Worm (Caenorhabditis elegans) whole organism, L4 larva: ENCODE results near the gene set-6.
A peak's percentile ranks its signal among the peaks of the same experiment; 100 is the strongest.

Experiments used
- D1046.2 ChIP-seq: fragments of 200-800 bp; sonication (Bioruptor generic); IDR thresholded peaks from 2 replicates; pipeline ENCODE4 v1.3.6; 2022; ENCODE audit warnings: missing genetic modification characterization, missing compliant biosample characterization
- F37D6.2 ChIP-seq: sonication (generic microtip); optimal IDR thresholded peaks from 2 replicates; lab custom pipeline; 2016; ENCODE audit warnings: mild to moderate bottlenecking, missing genetic modification characterization, missing compliant biosample characterization
- F44E2.7 ChIP-seq: fragments of 200-800 bp; sonication (Bioruptor generic); IDR thresholded peaks from 2 replicates; pipeline ENCODE4 v2.1.2; 2022; ENCODE audit warnings: missing genetic modification characterization, missing compliant biosample characterization
- R02D3.7 ChIP-seq: fragments of 150-350 bp; sonication (generic microtip); optimal IDR thresholded peaks from 3 replicates; lab custom pipeline; 2014; ENCODE audit warnings: missing biosample characterization, missing genetic modification characterization
- T26A8.4 ChIP-seq: fragments of 200-800 bp; sonication (Bioruptor generic); IDR thresholded peaks from 2 replicates; pipeline ENCODE4 v1.3.6; 2022; ENCODE audit warnings: missing genetic modification characterization, missing compliant biosample characterization
- Y48G9A.11 ChIP-seq: fragments of 200-800 bp; sonication (Bioruptor generic); IDR thresholded peaks from 2 replicates; pipeline ENCODE4 v1.3.6; 2022; ENCODE audit warnings: missing genetic modification reagents, missing genetic modification characterization, missing compliant biosample characterization
- aha-1 ChIP-seq: fragments of 150-350 bp; peaks from one replicate; lab custom pipeline; 2014; ENCODE audit warnings: missing biosample characterization, missing genetic modification characterization
- ama-1 ChIP-seq: fragments of 150-350 bp; optimal IDR thresholded peaks from 2 replicates; lab custom pipeline; 2014; ENCODE audit warnings: inconsistent platforms, mixed read lengths
- arid-1 ChIP-seq: fragments of 200-800 bp; sonication (Bioruptor generic); conservative IDR thresholded peaks from 2 replicates; pipeline ENCODE4 v1.3.6; 2022; ENCODE audit warnings: missing genetic modification reagents, missing genetic modification characterization, missing compliant biosample characterization
- attf-4 ChIP-seq: sonication (generic microtip); optimal IDR thresholded peaks from 3 replicates; lab custom pipeline; 2017; ENCODE audit warnings: missing biosample characterization, missing genetic modification characterization
- ceh-62 ChIP-seq: sonication (generic microtip); optimal IDR thresholded peaks from 2 replicates; lab custom pipeline; 2017; ENCODE audit warnings: missing biosample characterization, missing genetic modification characterization
- ces-1 ChIP-seq: fragments of 150-350 bp; sonication (generic microtip); optimal IDR thresholded peaks from 4 replicates; lab custom pipeline; 2014; ENCODE audit warnings: missing biosample characterization, missing genetic modification reagents, missing genetic modification characterization
- cey-2 ChIP-seq: sonication (generic microtip); optimal IDR thresholded peaks from 3 replicates; lab custom pipeline; 2017; ENCODE audit warnings: missing genetic modification characterization, mild to moderate bottlenecking, missing compliant biosample characterization, antibody characterized with exemption, borderline replicate concordance; ENCODE audit not compliant: insufficient read depth
- ctbp-1 ChIP-seq: fragments of 200-800 bp; sonication (Bioruptor generic); IDR thresholded peaks from 2 replicates; pipeline ENCODE4 v1.3.6; 2022; ENCODE audit warnings: missing genetic modification reagents, missing genetic modification characterization, missing compliant biosample characterization
- daf-19 ChIP-seq: fragments of 200-800 bp; sonication (Bioruptor generic); conservative IDR thresholded peaks from 2 replicates; pipeline ENCODE4 v1.3.6; 2022; ENCODE audit warnings: missing genetic modification characterization, missing compliant biosample characterization
- dmd-8 ChIP-seq: fragments of 200-800 bp; sonication (Bioruptor generic); IDR thresholded peaks from 2 replicates; pipeline ENCODE4 v1.3.6; 2022; ENCODE audit warnings: missing genetic modification characterization, missing compliant biosample characterization
- duxl-1 ChIP-seq: sonication (generic microtip); optimal IDR thresholded peaks from 2 replicates; lab custom pipeline; 2016; ENCODE audit warnings: mild to moderate bottlenecking, missing genetic modification characterization, moderate library complexity, missing compliant biosample characterization; ENCODE audit not compliant: poor library complexity
- egl-27 ChIP-seq: sonication (generic microtip); optimal IDR thresholded peaks from 3 replicates; lab custom pipeline; 2017; ENCODE audit warnings: missing biosample characterization, missing genetic modification reagents, missing genetic modification characterization
- gei-8 ChIP-seq: fragments of 200-800 bp; sonication (Bioruptor generic); optimal IDR thresholded peaks from 2 replicates; lab custom pipeline; 2018; ENCODE audit warnings: mild to moderate bottlenecking, missing genetic modification characterization, missing compliant biosample characterization
- hlh-11 ChIP-seq: fragments of 200-800 bp; sonication (Bioruptor generic); optimal IDR thresholded peaks from 2 replicates; lab custom pipeline; 2018; ENCODE audit warnings: mild to moderate bottlenecking, missing genetic modification characterization, missing compliant biosample characterization
- hlh-30 ChIP-seq: sonication (generic microtip); optimal IDR thresholded peaks from 2 replicates; lab custom pipeline; 2017; ENCODE audit warnings: antibody characterized with exemption, mild to moderate bottlenecking, missing genetic modification characterization, missing compliant biosample characterization; ENCODE audit not compliant: insufficient read depth
- hmg-1.1 ChIP-seq: fragments of 200-800 bp; sonication (Bioruptor generic); IDR thresholded peaks from 2 replicates; pipeline ENCODE4 v1.3.6; 2022; ENCODE audit warnings: missing genetic modification reagents, missing genetic modification characterization, missing compliant biosample characterization
- jun-1 ChIP-seq: fragments of 150-350 bp; optimal IDR thresholded peaks from 2 replicates; lab custom pipeline; 2014; ENCODE audit warnings: missing biosample characterization, missing genetic modification reagents, missing genetic modification characterization
- lim-7 ChIP-seq: fragments of 200-800 bp; sonication (Bioruptor generic); IDR thresholded peaks from 2 replicates; pipeline ENCODE4 v1.3.6; 2022; ENCODE audit warnings: missing genetic modification characterization, missing compliant biosample characterization
- lin-1 ChIP-seq: fragments of 200-800 bp; sonication (Bioruptor generic); IDR thresholded peaks from 2 replicates; pipeline ENCODE4 v1.3.6; 2022; ENCODE audit warnings: missing genetic modification reagents, missing genetic modification characterization, missing compliant biosample characterization
- lin-15B ChIP-seq: fragments of 150-350 bp; sonication (generic microtip); optimal IDR thresholded peaks from 3 replicates; lab custom pipeline; 2014; ENCODE audit warnings: missing biosample characterization, missing genetic modification characterization
- lin-39 ChIP-seq: fragments of 150-350 bp; optimal IDR thresholded peaks from 2 replicates; lab custom pipeline; 2014; ENCODE audit warnings: missing biosample characterization, missing genetic modification reagents, missing genetic modification characterization
- lir-3 ChIP-seq: sonication (generic microtip); optimal IDR thresholded peaks from 2 replicates; lab custom pipeline; 2016; ENCODE audit warnings: mild to moderate bottlenecking, missing genetic modification characterization, missing compliant biosample characterization
- lsy-2 ChIP-seq, 2 experiments: fragments of 150-350 bp in 1 of 2; sonication (generic microtip) in 1 of 2; optimal IDR thresholded peaks; 2 replicates each; lab custom pipeline; 2014 to 2017; ENCODE audit warnings: missing biosample characterization in 2 of 2, missing genetic modification characterization in 2 of 2
- mes-2 ChIP-seq: sonication (generic microtip); optimal IDR thresholded peaks from 2 replicates; lab custom pipeline; 2016; ENCODE audit warnings: missing genotype, mild to moderate bottlenecking, missing genetic modification characterization, missing compliant biosample characterization; ENCODE audit not compliant: poor library complexity, severe bottlenecking
- mxl-2 ChIP-seq: fragments of 200-800 bp; sonication (Bioruptor generic); conservative IDR thresholded peaks from 2 replicates; pipeline ENCODE4 v1.3.6; 2022; ENCODE audit warnings: missing genetic modification reagents, missing genetic modification characterization, missing compliant biosample characterization
- mxl-3 ChIP-seq: fragments of 200-800 bp; sonication (Bioruptor generic); optimal IDR thresholded peaks from 2 replicates; lab custom pipeline; 2018; ENCODE audit warnings: mild to moderate bottlenecking, missing genetic modification characterization, missing compliant biosample characterization
- nhr-41 ChIP-seq: fragments of 200-800 bp; sonication (Bioruptor generic); IDR thresholded peaks from 2 replicates; pipeline ENCODE4 v1.3.6; 2022; ENCODE audit warnings: missing genetic modification reagents, missing genetic modification characterization, missing compliant biosample characterization
- nhr-76 ChIP-seq: fragments of 150-350 bp; optimal IDR thresholded peaks from 2 replicates; lab custom pipeline; 2014; ENCODE audit warnings: missing biosample characterization, missing genetic modification characterization
- nhr-77 ChIP-seq: fragments of 150-350 bp; optimal IDR thresholded peaks from 2 replicates; lab custom pipeline; 2014; ENCODE audit warnings: missing biosample characterization, missing genetic modification characterization
- pha-4 ChIP-seq, 2 experiments: fragments of 150-350 bp in 1 of 2; fragments of 200-800 bp in 1 of 2; sonication (Bioruptor generic) in 1 of 2; IDR thresholded peaks in 1 of 2; optimal IDR thresholded peaks in 1 of 2; 2 replicates each; pipeline versions ENCODE4 v1.3.6 to Lab custom; 2014 to 2022; ENCODE audit warnings: missing genetic modification characterization in 2 of 2, missing genetic modification reagents in 2 of 2, missing biosample characterization in 1 of 2, missing compliant biosample characterization in 1 of 2
- sdz-12 ChIP-seq: fragments of 200-800 bp; sonication (Bioruptor generic); optimal IDR thresholded peaks from 2 replicates; lab custom pipeline; 2018; ENCODE audit warnings: mild to moderate bottlenecking, missing genetic modification characterization, missing compliant biosample characterization
- set-16 ChIP-seq: fragments of 200-800 bp; sonication (Bioruptor generic); IDR thresholded peaks from 2 replicates; pipeline ENCODE4 v1.3.6; 2022; ENCODE audit warnings: missing genetic modification reagents, missing genetic modification characterization, missing compliant biosample characterization
- skn-1 ChIP-seq: fragments of 150-350 bp; optimal IDR thresholded peaks from 2 replicates; lab custom pipeline; 2014; ENCODE audit warnings: missing biosample characterization, missing genetic modification characterization
- spr-1 ChIP-seq: sonication (generic microtip); optimal IDR thresholded peaks from 2 replicates; lab custom pipeline; 2016; ENCODE audit warnings: mild to moderate bottlenecking, missing genetic modification characterization, missing compliant biosample characterization
- tra-1 ChIP-seq: fragments of 200-800 bp; sonication (Bioruptor generic); IDR thresholded peaks from 2 replicates; pipeline ENCODE4 v1.3.6; 2022; ENCODE audit warnings: missing genetic modification reagents, missing genetic modification characterization, missing compliant biosample characterization
- unc-62 ChIP-seq, 3 experiments: fragments of 150-350 bp in 1 of 3; sonication (generic microtip); optimal IDR thresholded peaks in 2 of 3; peaks in 1 of 3; 1 replicate in 1 of 3; 2 replicates in 2 of 3; lab custom pipeline; 2014 to 2017; ENCODE audit warnings: missing biosample characterization in 3 of 3, missing genetic modification characterization in 3 of 3, missing genetic modification reagents in 3 of 3, missing genotype in 1 of 3
- zag-1 ChIP-seq: fragments of 150-350 bp; optimal IDR thresholded peaks from 2 replicates; lab custom pipeline; 2014; ENCODE audit warnings: missing biosample characterization, missing genetic modification characterization
- zfp-2 ChIP-seq: sonication (generic microtip); optimal IDR thresholded peaks from 2 replicates; lab custom pipeline; 2016; ENCODE audit warnings: mild to moderate bottlenecking, missing genetic modification characterization, missing compliant biosample characterization
- zfp-3 ChIP-seq: fragments of 200-800 bp; sonication (Bioruptor generic); conservative IDR thresholded peaks from 2 replicates; pipeline ENCODE4 v1.3.6; 2022; ENCODE audit warnings: missing genetic modification reagents, missing genetic modification characterization, missing compliant biosample characterization
- zip-11 ChIP-seq: fragments of 200-800 bp; sonication (Bioruptor generic); IDR thresholded peaks from 2 replicates; pipeline ENCODE4 v1.3.6; 2022; ENCODE audit warnings: missing genetic modification characterization, missing compliant biosample characterization
- ztf-7 ChIP-seq: fragments of 150-350 bp; optimal IDR thresholded peaks from 2 replicates; lab custom pipeline; 2014; ENCODE audit warnings: missing biosample characterization, missing genetic modification characterization

Gene set-6

DNA sequence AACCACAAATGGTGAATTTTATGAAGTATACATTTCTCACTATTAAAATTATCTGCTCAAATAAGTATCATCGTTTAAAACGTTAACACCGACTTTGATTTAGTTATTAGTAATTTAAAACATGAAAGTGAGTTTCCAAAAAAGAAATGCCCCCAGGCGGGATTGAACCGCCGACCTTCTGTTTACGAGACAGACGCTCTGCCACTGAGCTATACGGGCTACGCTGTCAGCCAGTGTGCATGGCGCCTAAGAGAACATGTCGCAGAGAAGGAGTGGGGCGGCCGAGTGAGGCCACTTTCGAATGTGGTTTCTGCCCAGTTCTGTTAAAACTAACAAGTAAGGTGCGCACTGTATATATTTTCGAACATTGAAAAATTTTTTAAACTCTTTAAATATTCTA, 39.5 kb downstream of the set-6 start (continued):
- TF ChIP-seq sdz-12 (GFP tag; lab: Kevin White, UChicago) = peak; percentile 42
- no peak for TF ChIP-seq zag-1
- peak; percentile 55 for TF ChIP-seq set-16
- no peak for TF ChIP-seq lin-39 (tag; lab: Kevin White, UChicago)
- TF ChIP-seq aha-1 (tag; lab: Kevin White, UChicago) = peak; percentile 94
- TF ChIP-seq ceh-62 (tag; lab: Kevin White, UChicago) = no peak
- TF ChIP-seq hlh-11 = peak; percentile 44
- TF ChIP-seq zfp-3 (GFP tag; lab: Robert Waterston, UW) = no peak
- no peak for TF ChIP-seq zip-11 (GFP tag; lab: Robert Waterston, UW)
- peak; percentile 62 for TF ChIP-seq spr-1 (tag; lab: Kevin White, UChicago)
- peak; percentile 7 for TF ChIP-seq jun-1 (tag; lab: Kevin White, UChicago)
- no peak for TF ChIP-seq cey-2
- no peak for TF ChIP-seq mxl-2 (GFP tag; lab: Robert Waterston, UW)
- peak; percentile 58; the same call in 1 of the 2 replicates for TF ChIP-seq D1046.2 (GFP tag; lab: Robert Waterston, UW)
- peak; percentile 91 for TF ChIP-seq dmd-8 (GFP tag; lab: Robert Waterston, UW)
- 0 out of 2 replicates have a peak, but pooled peaks have one; percentile 33 for TF ChIP-seq nhr-41 (GFP tag; lab: Robert Waterston, UW)
- TF ChIP-seq zfp-2 = peak; percentile 40

DNA sequence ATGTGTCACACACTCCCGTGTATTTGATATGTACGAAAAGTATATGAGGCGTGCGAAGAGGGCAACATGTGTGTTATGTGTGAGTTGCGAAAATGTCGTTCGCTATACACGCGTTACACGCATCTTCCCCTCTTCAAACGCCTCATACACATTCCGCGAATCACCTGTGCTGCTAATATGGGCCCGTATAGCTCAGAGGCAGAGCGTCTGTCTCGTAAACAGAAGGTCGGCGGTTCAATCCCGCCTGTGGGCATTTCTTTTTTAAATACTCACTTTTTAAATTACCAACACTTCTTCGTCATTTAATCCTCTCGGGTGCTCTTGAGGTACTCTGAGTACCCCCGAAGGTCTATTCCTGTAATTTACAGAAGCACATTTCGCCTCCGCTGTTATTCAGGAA, 40.9 kb downstream of the set-6 start:
- TF ChIP-seq lim-7 (GFP tag; lab: Robert Waterston, UW) (peak; percentile 82; the same call in 1 of the 2 replicates), aha-1 (tag; lab: Kevin White, UChicago) (peak; percentile 33), hlh-30 (tag; lab: Kevin White, UChicago) (no peak), zfp-2 (no peak), arid-1 (no peak; the same call in 1 of the 2 replicates), F37D6.2 (tag; lab: Kevin White, UChicago) (no peak), cey-2 (no peak), ztf-7 (tag; lab: Kevin White, UChicago) (no peak), ctbp-1 (GFP tag; lab: Robert Waterston, UW) (no peak; the same call in 1 of the 2 replicates), nhr-76 (no peak), spr-1 (tag; lab: Kevin White, UChicago) (no peak), skn-1 (no peak), T26A8.4 (GFP tag; lab: Robert Waterston, UW) (no peak), hmg-1.1 (GFP tag; lab: Robert Waterston, UW) (no peak), Y48G9A.11 (GFP tag; lab: Robert Waterston, UW) (peak; percentile 75), lin-39 (tag; lab: Kevin White, UChicago) (no peak), ces-1 (GFP tag; lab: Kevin White, UChicago) (no peak), mxl-3 (GFP tag; lab: Kevin White, UChicago) (no peak), lin-15B (tag; lab: Kevin White, UChicago) (no peak), tra-1 (GFP tag; lab: Robert Waterston, UW) (peak; percentile 65), duxl-1 (tag; lab: Kevin White, UChicago) (no peak), zag-1 (no peak), nhr-77 (no peak), gei-8 (GFP tag; lab: Kevin White, UChicago) (no peak), pha-4 (GFP tag; IDR thresholded peaks at IDR 0.05; lab: Robert Waterston, UW) (peak; percentile 67; the same call in 1 of the 2 replicates), pha-4 (tag; optimal IDR thresholded peaks at IDR 0.05; lab: Kevin White, UChicago) (no peak), jun-1 (tag; lab: Kevin White, UChicago) (no peak), egl-27 (tag; lab: Kevin White, UChicago) (no peak), mes-2 (no peak), R02D3.7 (no peak), attf-4 (no peak), mxl-2 (GFP tag; lab: Robert Waterston, UW) (no peak), unc-62 (GFP tag; optimal IDR thresholded peaks at IDR 0.05 in 1 of 2; lab: Kevin White, UChicago) (no peak), unc-62 (tag; optimal IDR thresholded peaks at IDR 0.05; lab: Kevin White, UChicago) (no peak), set-16 (no peak), nhr-41 (GFP tag; lab: Robert Waterston, UW) (0 out of 2 replicates have a peak, but pooled peaks have one; percentile 10), daf-19 (GFP tag; lab: Robert Waterston, UW) (0 out of 2 replicates have a peak, but pooled peaks have one; percentile 45), lsy-2 (tag; optimal IDR thresholded peaks at IDR 0.05; lab: Kevin White, UChicago) (no peak), ama-1 (lab: Kevin White, UChicago) (no peak), lin-1 (GFP tag; lab: Robert Waterston, UW) (no peak), lir-3 (tag; lab: Kevin White, UChicago) (peak; percentile 7), F44E2.7 (GFP tag; lab: Robert Waterston, UW) (no peak)
